Fruit fly (Drosophila melanogaster) Kc167 (cell line): ENCODE data around the gene f.

Source experiments
- Myc ChIP-seq: fragments of >200 bp; optimal IDR thresholded peaks from 2 replicates; lab custom pipeline; 2017; ENCODE audit warnings: missing external identifiers
- Sin3A ChIP-seq: fragments of >200 bp; optimal IDR thresholded peaks from 2 replicates; lab custom pipeline; 2018; ENCODE audit warnings: missing external identifiers
- h ChIP-seq: fragments of >200 bp; optimal IDR thresholded peaks from 3 replicates; lab custom pipeline; 2018; ENCODE audit warnings: missing external identifiers
- insv ChIP-seq: fragments of >200 bp; optimal IDR thresholded peaks from 3 replicates; lab custom pipeline; 2018; ENCODE audit warnings: missing external identifiers
- psq ChIP-seq: fragments of >200 bp; optimal IDR thresholded peaks from 2 replicates; lab custom pipeline; 2017; ENCODE audit warnings: missing external identifiers

DNA sequence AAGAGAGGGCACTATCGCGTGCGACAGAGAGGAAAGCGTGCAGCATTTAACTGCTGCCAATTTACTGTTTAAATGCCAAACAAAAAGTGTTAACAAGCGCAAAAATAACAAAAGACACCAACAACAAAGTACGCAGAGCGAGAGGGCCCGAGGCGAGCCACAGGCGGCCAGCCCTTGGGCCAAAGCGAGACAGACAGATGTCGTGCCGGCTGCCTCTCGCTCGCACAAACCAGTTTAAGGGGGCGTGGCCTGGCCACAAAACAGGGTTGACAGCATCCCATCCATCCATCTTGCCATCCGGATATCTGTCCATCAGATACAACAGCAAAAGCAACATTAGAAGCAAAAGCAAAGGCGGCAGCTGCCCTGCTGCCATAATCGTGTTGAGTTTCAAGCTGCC lies 80.6 kb downstream of the f start:
- TF ChIP-seq h (lab: Kevin White, UChicago): no peak
- TF ChIP-seq psq (lab: Kevin White, UChicago): no peak
- no peak for TF ChIP-seq Sin3A
- no peak for TF ChIP-seq Myc (lab: Kevin White, UChicago)
- TF ChIP-seq insv: no peak
